2 fruit fly cellular contexts compared by ENCODE assay signal in the genomic region with DNA sequence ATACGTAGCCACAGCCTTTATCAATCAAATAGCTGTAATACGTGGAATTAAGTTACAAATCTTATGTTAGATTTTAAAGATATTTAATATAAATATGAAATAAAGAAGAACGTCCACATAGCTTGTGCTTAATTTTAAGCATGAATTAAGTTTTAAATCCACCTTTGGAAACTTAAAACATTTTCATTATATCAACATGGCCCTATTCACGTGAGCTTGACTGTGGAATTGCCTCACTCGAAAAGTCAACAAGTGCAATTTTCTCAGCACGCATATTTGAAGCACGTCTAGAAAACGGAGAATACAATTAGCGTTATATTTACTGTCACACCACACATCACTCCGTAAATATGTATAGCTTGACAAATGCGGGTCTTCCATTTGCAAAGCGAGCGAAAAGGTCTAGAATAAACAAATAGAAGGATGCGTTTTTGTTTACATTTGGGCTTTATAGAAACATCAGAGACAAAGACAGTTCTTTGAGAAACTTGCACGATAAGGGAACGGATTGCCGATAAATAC.
TF ChIP-seq lines count a peak whose summit lies in the region.

No protein-coding gene starts in this region.

TF ChIP-seq in whole organism, embryonic, 481 proteins besides CTCF, POLR2A, EP300 and RAD21 (continued from another document and continues in another):
- TF ChIP-seq CG10959 (GFP tag; IDR thresholded peaks at IDR 0.05; lab: Robert Waterston, UW) (peak; percentile 76), wdn (GFP tag; IDR thresholded peaks at IDR 0.05; lab: Robert Waterston, UW) (peak; percentile 82), CG18599 (GFP tag; optimal IDR thresholded peaks at IDR 0.05; lab: Kevin White, UChicago) (peak; percentile 93), CG1792 (GFP tag; optimal IDR thresholded peaks at IDR 0.05; lab: Kevin White, UChicago) (peak; percentile 25), CG9817 (tag; optimal IDR thresholded peaks at IDR 0.05; lab: Kevin White, UChicago) (peak; percentile 85), bcd (GFP tag; optimal IDR thresholded peaks at IDR 0.05; lab: Kevin White, UChicago) (peak; percentile 84), Hey (tag; optimal IDR thresholded peaks at IDR 0.05; lab: Kevin White, UChicago) (peak; percentile 41), ato (GFP tag; IDR thresholded peaks at IDR 0.05; lab: Robert Waterston, UW; ENCODE audit: partially characterized antibody) (no peak), chif (GFP tag; optimal IDR thresholded peaks at IDR 0.05; lab: Kevin White, UChicago) (peak in 1 of 2 experiments; percentile 55), jing (GFP tag; optimal IDR thresholded peaks at IDR 0.05; lab: Kevin White, UChicago) (peak; percentile 52), Lhr (GFP tag; optimal IDR thresholded peaks at IDR 0.05; lab: Kevin White, UChicago) (peak; percentile 51), CG7928 (GFP tag; optimal IDR thresholded peaks at IDR 0.05; lab: Kevin White, UChicago) (peak; percentile 42), CG13287 (GFP tag; IDR thresholded peaks at IDR 0.05; lab: Robert Waterston, UW; ENCODE audit: partially characterized antibody) (no peak), Deaf1 (tag; optimal IDR thresholded peaks at IDR 0.05; lab: Kevin White, UChicago) (peak; percentile 70), Oli (tag; optimal IDR thresholded peaks at IDR 0.05; lab: Kevin White, UChicago) (peak; percentile 91), CG2202 (tag; optimal IDR thresholded peaks at IDR 0.05; lab: Kevin White, UChicago) (peak; percentile 60), twi (tag; optimal IDR thresholded peaks at IDR 0.05; lab: Kevin White, UChicago) (peak; percentile 81), fd102C (GFP tag; optimal IDR thresholded peaks at IDR 0.05; lab: Kevin White, UChicago) (no peak), sob (GFP tag; IDR thresholded peaks at IDR 0.05; lab: Robert Waterston, UW) (peak; percentile 85), CG3847 (GFP tag; IDR thresholded peaks at IDR 0.05; lab: Robert Waterston, UW) (peak; percentile 81), CG14667 (GFP tag; IDR thresholded peaks at IDR 0.05; lab: Robert Waterston, UW) (no peak; the same call in 1 of the 2 replicates), Med (GFP tag; lab: Kevin White, UChicago) (peak; percentile 93), dmrt99B (tag; optimal IDR thresholded peaks at IDR 0.05; lab: Kevin White, UChicago) (peak; percentile 95), CG2120 (GFP tag; optimal IDR thresholded peaks at IDR 0.05; lab: Kevin White, UChicago) (peak; percentile 58), fd96Cb (tag; optimal IDR thresholded peaks at IDR 0.05; lab: Kevin White, UChicago) (peak; percentile 91), CG9437 (GFP tag; optimal IDR thresholded peaks at IDR 0.05; lab: Kevin White, UChicago) (peak; percentile 77), Tbp (GFP tag; optimal IDR thresholded peaks at IDR 0.05; lab: Kevin White, UChicago) (no peak), CG5953 (GFP tag; IDR thresholded peaks at IDR 0.05; lab: Robert Waterston, UW) (0 out of 2 replicates have a peak, but pooled peaks have one; percentile 49), CG4707 (GFP tag; optimal IDR thresholded peaks at IDR 0.05; lab: Kevin White, UChicago) (peak; percentile 83), CG3838 (GFP tag; optimal IDR thresholded peaks at IDR 0.05; lab: Kevin White, UChicago) (peak; percentile 58), CG6683 (GFP tag; optimal IDR thresholded peaks at IDR 0.05; lab: Kevin White, UChicago) (peak; percentile 80), bbx (GFP tag; IDR thresholded peaks at IDR 0.05; lab: Robert Waterston, UW; ENCODE audit: partially characterized antibody) (no peak), gt (GFP tag; IDR thresholded peaks at IDR 0.05; lab: Robert Waterston, UW) (no peak; the same call in 1 of the 2 replicates), CG4282 (GFP tag; optimal IDR thresholded peaks at IDR 0.05; lab: Kevin White, UChicago) (no peak), Eip74EF (GFP tag; optimal IDR thresholded peaks at IDR 0.05; lab: Kevin White, UChicago) (peak in 1 of 2 experiments; percentile 92), so (GFP tag; IDR thresholded peaks at IDR 0.05; lab: Robert Waterston, UW) (peak; percentile 86), zfh2 (GFP tag; optimal IDR thresholded peaks at IDR 0.05; lab: Kevin White, UChicago) (peak; percentile 16), CG3995 (GFP tag; optimal IDR thresholded peaks at IDR 0.05; lab: Kevin White, UChicago) (peak; percentile 47), CG6854 (GFP tag; optimal IDR thresholded peaks at IDR 0.05; lab: Kevin White, UChicago) (peak; percentile 86), cwo (GFP tag; optimal IDR thresholded peaks at IDR 0.05; lab: Kevin White, UChicago) (peak; percentile 81), cg (GFP tag; optimal IDR thresholded peaks at IDR 0.05; lab: Kevin White, UChicago) (no peak), CkIIα-i1 (GFP tag; IDR thresholded peaks at IDR 0.05; lab: Robert Waterston, UW) (no peak), bowl (GFP tag; IDR thresholded peaks at IDR 0.05; lab: Robert Waterston, UW) (peak; percentile 61; the same call in 1 of the 2 replicates), Six4 (GFP tag; optimal IDR thresholded peaks at IDR 0.05; lab: Kevin White, UChicago) (peak; percentile 72), CG11085 (GFP tag; IDR thresholded peaks at IDR 0.05; lab: Robert Waterston, UW) (peak; percentile 50; the same call in 1 of the 2 replicates), caup (GFP tag; optimal IDR thresholded peaks at IDR 0.05; lab: Kevin White, UChicago; ENCODE audit: severe bottlenecking) (peak; percentile 85), NfI (GFP tag; optimal IDR thresholded peaks at IDR 0.05; lab: Kevin White, UChicago) (peak; percentile 90), CG1647 (GFP tag; optimal IDR thresholded peaks at IDR 0.05; lab: Kevin White, UChicago) (peak; percentile 55), prd (optimal IDR thresholded peaks at IDR 0.05; lab: Kevin White, UChicago) (no peak), prd (GFP tag; IDR thresholded peaks at IDR 0.05; lab: Robert Waterston, UW) (peak; percentile 86), sisA (GFP tag; IDR thresholded peaks at IDR 0.05; lab: Robert Waterston, UW) (peak; percentile 80), chm (GFP tag; IDR thresholded peaks at IDR 0.05; lab: Robert Waterston, UW) (peak; percentile 87), gcm2 (GFP tag; optimal IDR thresholded peaks at IDR 0.05; lab: Kevin White, UChicago) (peak; percentile 64), CG3065 (GFP tag; optimal IDR thresholded peaks at IDR 0.05; lab: Kevin White, UChicago) (no peak), Bgb (GFP tag; IDR thresholded peaks at IDR 0.05; lab: Robert Waterston, UW; ENCODE audit: partially characterized antibody) (no peak), dmrt11E (tag; optimal IDR thresholded peaks at IDR 0.05; lab: Kevin White, UChicago) (peak; percentile 89), CrebB (tag; optimal IDR thresholded peaks at IDR 0.05; lab: Kevin White, UChicago) (peak; percentile 63), CG11723 (GFP tag; optimal IDR thresholded peaks at IDR 0.05; lab: Kevin White, UChicago) (peak; percentile 81), gsb-n (tag; optimal IDR thresholded peaks at IDR 0.05; lab: Kevin White, UChicago) (peak; percentile 94), CG30431 (GFP tag; optimal IDR thresholded peaks at IDR 0.05; lab: Kevin White, UChicago) (peak; percentile 76), sim (GFP tag; IDR thresholded peaks at IDR 0.05; lab: Robert Waterston, UW) (0 out of 2 replicates have a peak, but pooled peaks have one; percentile 28)

TF ChIP-seq in whole organism, prepupa, 60 proteins besides CTCF, POLR2A, EP300 and RAD21 (continued from another document):
- TF ChIP-seq fd85E (GFP tag; optimal IDR thresholded peaks at IDR 0.05; lab: Kevin White, UChicago): peak; percentile 69
- peak; percentile 94 for TF ChIP-seq achi (GFP tag; optimal IDR thresholded peaks at IDR 0.05; lab: Kevin White, UChicago)
- peak; percentile 90 for TF ChIP-seq CG7368 (GFP tag; optimal IDR thresholded peaks at IDR 0.05; lab: Kevin White, UChicago)
- peak; percentile 92 for TF ChIP-seq lz (GFP tag; optimal IDR thresholded peaks at IDR 0.05; lab: Kevin White, UChicago)
- TF ChIP-seq dsx (GFP tag; optimal IDR thresholded peaks at IDR 0.05; lab: Kevin White, UChicago; ENCODE audit: poor library complexity, severe bottlenecking): peak; percentile 97
- peak; percentile 93 for TF ChIP-seq Lpt (GFP tag; optimal IDR thresholded peaks at IDR 0.05; lab: Kevin White, UChicago)
- peak; percentile 97 for TF ChIP-seq CG16779 (tag; optimal IDR thresholded peaks at IDR 0.05; lab: Kevin White, UChicago)
- TF ChIP-seq Sox14 (GFP tag; optimal IDR thresholded peaks at IDR 0.05; lab: Kevin White, UChicago): peak; percentile 67
- TF ChIP-seq Eip78C (GFP tag; lab: Kevin White, UChicago): peak; percentile 99
- peak; percentile 64 for TF ChIP-seq Ets21C (GFP tag; optimal IDR thresholded peaks at IDR 0.05; lab: Kevin White, UChicago)
- peak; percentile 87 for TF ChIP-seq fd59A (GFP tag; optimal IDR thresholded peaks at IDR 0.05; lab: Kevin White, UChicago)
